Worm (Caenorhabditis elegans) whole organism, late embryonic: ENCODE data around the gene C50D2.7.

ENCODE experiments used
- K02D7.2 ChIP-seq: sonication (generic microtip); optimal IDR thresholded peaks from 2 replicates; lab custom pipeline; 2017; ENCODE audit warnings: mild to moderate bottlenecking, missing genetic modification characterization, missing compliant biosample characterization
- K09A11.1 ChIP-seq: sonication (generic microtip); optimal IDR thresholded peaks from 2 replicates; lab custom pipeline; 2017; ENCODE audit warnings: antibody characterized with exemption, mild to moderate bottlenecking, missing genetic modification characterization, missing compliant biosample characterization; ENCODE audit not compliant: insufficient read depth
- T23F11.4 ChIP-seq: fragments of 200-800 bp; sonication (Bioruptor generic); optimal IDR thresholded peaks from 2 replicates; lab custom pipeline; 2018; ENCODE audit warnings: mild to moderate bottlenecking, missing genetic modification characterization, missing compliant biosample characterization
- ama-1 ChIP-seq: fragments of 150-350 bp; optimal IDR thresholded peaks from 2 replicates; lab custom pipeline; 2014
- ceh-18 ChIP-seq: sonication (generic microtip); optimal IDR thresholded peaks from 2 replicates; lab custom pipeline; 2016; ENCODE audit warnings: missing genetic modification characterization, missing compliant biosample characterization
- ceh-19 ChIP-seq: fragments of 200-800 bp; sonication (Bioruptor generic); optimal IDR thresholded peaks from 2 replicates; lab custom pipeline; 2018; ENCODE audit warnings: mild to moderate bottlenecking, missing genetic modification characterization, missing compliant biosample characterization
- ceh-2 ChIP-seq: sonication (generic microtip); optimal IDR thresholded peaks from 2 replicates; lab custom pipeline; 2016; ENCODE audit warnings: missing genotype, missing genetic modification characterization, missing compliant biosample characterization
- ceh-24 ChIP-seq: sonication (generic microtip); optimal IDR thresholded peaks from 2 replicates; lab custom pipeline; 2016; ENCODE audit warnings: mild to moderate bottlenecking, missing genetic modification characterization, missing compliant biosample characterization
- ceh-30 ChIP-seq: fragments of 150-350 bp; optimal IDR thresholded peaks from 2 replicates; lab custom pipeline; 2014; ENCODE audit warnings: missing biosample characterization, missing genetic modification characterization
- ceh-31 ChIP-seq: sonication (generic microtip); optimal IDR thresholded peaks from 2 replicates; lab custom pipeline; 2016; ENCODE audit warnings: missing genetic modification characterization, missing compliant biosample characterization
- ceh-34 ChIP-seq: sonication (generic microtip); optimal IDR thresholded peaks from 2 replicates; lab custom pipeline; 2016; ENCODE audit warnings: mild to moderate bottlenecking, missing genetic modification characterization, missing compliant biosample characterization
- ceh-48 ChIP-seq: sonication (generic microtip); optimal IDR thresholded peaks from 2 replicates; lab custom pipeline; 2016; ENCODE audit warnings: missing genetic modification characterization, inconsistent platforms, missing compliant biosample characterization
- elt-4 ChIP-seq: sonication (generic microtip); optimal IDR thresholded peaks from 2 replicates; lab custom pipeline; 2016; ENCODE audit warnings: missing genetic modification characterization, missing compliant biosample characterization
- ets-4 ChIP-seq: sonication (generic microtip); optimal IDR thresholded peaks from 2 replicates; lab custom pipeline; 2016; ENCODE audit warnings: missing genetic modification characterization, missing compliant biosample characterization
- fkh-10 ChIP-seq: fragments of 150-350 bp; optimal IDR thresholded peaks from 2 replicates; lab custom pipeline; 2014; ENCODE audit warnings: missing biosample characterization, missing genetic modification reagents, missing genetic modification characterization
- fkh-6 ChIP-seq: sonication (generic microtip); optimal IDR thresholded peaks from 2 replicates; lab custom pipeline; 2016; ENCODE audit warnings: missing genetic modification characterization, missing compliant biosample characterization
- hlh-13 ChIP-seq: fragments of 200-800 bp; sonication (Bioruptor generic); optimal IDR thresholded peaks from 2 replicates; lab custom pipeline; 2018; ENCODE audit warnings: mild to moderate bottlenecking, missing genetic modification characterization, missing compliant biosample characterization
- lim-6 ChIP-seq: sonication (generic microtip); optimal IDR thresholded peaks from 2 replicates; lab custom pipeline; 2016; ENCODE audit warnings: missing genetic modification characterization, missing compliant biosample characterization
- madf-2 ChIP-seq: sonication (generic microtip); optimal IDR thresholded peaks from 2 replicates; lab custom pipeline; 2017; ENCODE audit warnings: missing genetic modification characterization, missing compliant biosample characterization
- mec-3 ChIP-seq: sonication (generic microtip); optimal IDR thresholded peaks from 2 replicates; lab custom pipeline; 2016; ENCODE audit warnings: borderline replicate concordance, missing genetic modification characterization, missing compliant biosample characterization
- nhr-11 ChIP-seq: fragments of 150-350 bp; optimal IDR thresholded peaks from 2 replicates; lab custom pipeline; 2014; ENCODE audit warnings: missing biosample characterization, missing genetic modification characterization
- npax-4 ChIP-seq: sonication (generic microtip); optimal IDR thresholded peaks from 2 replicates; lab custom pipeline; 2016; ENCODE audit warnings: missing genetic modification characterization, missing compliant biosample characterization
- pag-3 ChIP-seq: sonication (generic microtip); optimal IDR thresholded peaks from 2 replicates; lab custom pipeline; 2016; ENCODE audit warnings: missing compliant biosample characterization, missing genetic modification characterization, borderline replicate concordance
- pha-4 ChIP-seq: fragments of 150-350 bp; optimal IDR thresholded peaks from 2 replicates; lab custom pipeline; 2018; ENCODE audit warnings: missing biosample characterization, missing genetic modification reagents, missing genetic modification characterization
- pros-1 ChIP-seq: fragments of 150-350 bp; optimal IDR thresholded peaks from 2 replicates; lab custom pipeline; 2014; ENCODE audit warnings: missing biosample characterization, missing genetic modification reagents, missing genetic modification characterization
- rnt-1 ChIP-seq: sonication (generic microtip); optimal IDR thresholded peaks from 2 replicates; lab custom pipeline; 2016; ENCODE audit warnings: missing genetic modification characterization, missing compliant biosample characterization
- sox-2 ChIP-seq: fragments of 200-800 bp; sonication (Bioruptor generic); IDR thresholded peaks from 2 replicates; pipeline ENCODE4 v1.3.6; 2022; ENCODE audit warnings: missing genetic modification reagents, missing genetic modification characterization, missing compliant biosample characterization
- syd-9 ChIP-seq: sonication (generic microtip); optimal IDR thresholded peaks from 2 replicates; lab custom pipeline; 2016; ENCODE audit warnings: mild to moderate bottlenecking, missing genetic modification characterization, moderate library complexity, missing compliant biosample characterization
- tbx-7 ChIP-seq: sonication (generic microtip); optimal IDR thresholded peaks from 2 replicates; lab custom pipeline; 2016; ENCODE audit warnings: missing genotype, missing genetic modification characterization, missing compliant biosample characterization
- unc-42 ChIP-seq: sonication (generic microtip); optimal IDR thresholded peaks from 2 replicates; lab custom pipeline; 2016; ENCODE audit warnings: missing genotype, missing genetic modification characterization, missing compliant biosample characterization
- unc-55 ChIP-seq: sonication (generic microtip); optimal IDR thresholded peaks from 2 replicates; lab custom pipeline; 2017; ENCODE audit warnings: missing biosample characterization, missing genetic modification reagents, missing genetic modification characterization
- unc-86 ChIP-seq: sonication (generic microtip); optimal IDR thresholded peaks from 2 replicates; lab custom pipeline; 2016; ENCODE audit warnings: missing genetic modification characterization, missing compliant biosample characterization
- zip-5 ChIP-seq: sonication (generic microtip); optimal IDR thresholded peaks from 2 replicates; lab custom pipeline; 2016; ENCODE audit warnings: missing genetic modification characterization, missing compliant biosample characterization

Gene C50D2.7

ce11 chrII:76662-77061, 18.4 kb downstream of the C50D2.7 start:
- no peak for TF ChIP-seq ets-4
- TF ChIP-seq madf-2 (tag; lab: Kevin White, UChicago): no peak
- no peak for TF ChIP-seq rnt-1
- TF ChIP-seq zip-5 (tag; lab: Kevin White, UChicago): no peak
- no peak for TF ChIP-seq ceh-31 (tag; lab: Kevin White, UChicago)
- no peak for TF ChIP-seq ceh-2 (tag; lab: Kevin White, UChicago)
- no peak for TF ChIP-seq tbx-7
- no peak for TF ChIP-seq sox-2 (GFP tag; lab: Robert Waterston, UW)
- TF ChIP-seq elt-4 (tag; lab: Kevin White, UChicago): no peak
- no peak for TF ChIP-seq lim-6 (tag; lab: Kevin White, UChicago)
- TF ChIP-seq ceh-48 (tag; lab: Kevin White, UChicago): no peak
- no peak for TF ChIP-seq ceh-24 (tag; lab: Kevin White, UChicago)
- TF ChIP-seq ceh-18: no peak
- TF ChIP-seq mec-3 (tag; lab: Kevin White, UChicago): no peak
- TF ChIP-seq, all 69 proteins: peak for 0

ce11 chrII:75831-76230, 19.2 kb downstream of the C50D2.7 start:
- peak; percentile 51 for TF ChIP-seq ceh-34 (tag; lab: Kevin White, UChicago)
- no peak for TF ChIP-seq pha-4 (tag; lab: Kevin White, UChicago)

ce11 chrII:73892-74291, 21.2 kb downstream of the C50D2.7 start:
- TF ChIP-seq pros-1 (tag; lab: Kevin White, UChicago): no peak
- TF ChIP-seq ceh-30 (tag; lab: Kevin White, UChicago): no peak
- no peak for TF ChIP-seq tbx-7

- TF ChIP-seq unc-42 (tag; lab: Kevin White, UChicago) (peak; percentile 97), ets-4 (no peak), fkh-10 (peak; percentile 11)
Measured at ce11 chrII:73329-73728, 21.7 kb downstream of the C50D2.7 start.

ce11 chrII:69354-69753, 25.7 kb downstream of the C50D2.7 start, which contains the start of gene egl-26:
TSS of gene egl-26 (plus strand) at chrII:69654.
- no peak for TF ChIP-seq unc-86 (tag; lab: Kevin White, UChicago)
- no peak for TF ChIP-seq syd-9 (tag; lab: Kevin White, UChicago)
- no peak for TF ChIP-seq ama-1 (lab: Kevin White, UChicago)
- no peak for TF ChIP-seq ceh-30 (tag; lab: Kevin White, UChicago)
- no peak for TF ChIP-seq madf-2 (tag; lab: Kevin White, UChicago)
- TF ChIP-seq ceh-19 (GFP tag; lab: Kevin White, UChicago): no peak
- TF ChIP-seq K09A11.1 (tag; lab: Kevin White, UChicago): no peak
- TF ChIP-seq K02D7.2 (tag; lab: Kevin White, UChicago): no peak
- no peak for TF ChIP-seq pag-3 (tag; lab: Kevin White, UChicago)
- no peak for TF ChIP-seq npax-4
- TF ChIP-seq, all 69 proteins: peak for 0

- TF ChIP-seq fkh-10 (no peak), unc-55 (GFP tag; lab: Kevin White, UChicago) (no peak), hlh-13 (GFP tag; lab: Kevin White, UChicago) (no peak), nhr-11 (no peak), fkh-6 (no peak), T23F11.4 (GFP tag; lab: Kevin White, UChicago) (no peak)
Measured at ce11 chrII:68757-69156, 26.3 kb downstream of the C50D2.7 start.
